Worm (Caenorhabditis elegans): ENCODE measurements around the gene F02E11.3.

ce11 chrII:3318839-3319238 lies 44.0 kb upstream of the F02E11.3 start:
- no peak for TF ChIP-seq sea-1 (GFP tag; conservative IDR thresholded peaks at IDR 0.05)
- TF ChIP-seq ets-7 (tag; optimal IDR thresholded peaks at IDR 0.05) = no peak
- no peak for TF ChIP-seq ama-1 (optimal IDR thresholded peaks at IDR 0.05)
- no peak for TF ChIP-seq ceh-36 (tag; optimal IDR thresholded peaks at IDR 0.05)
- no peak for TF ChIP-seq hnd-1 (tag; optimal IDR thresholded peaks at IDR 0.05)
- TF ChIP-seq aly-1 (tag; optimal IDR thresholded peaks at IDR 0.05) = no peak
- no peak for TF ChIP-seq pes-1 (GFP tag; IDR thresholded peaks at IDR 0.05)
